Worm (Caenorhabditis elegans): Measurements from ENCODE around the gene gem-4.

The gem-4 gene

ce11 chrIV:11759852-11760251, 14.4 kb downstream of the gem-4 start:
- TF ChIP-seq ceh-90 (tag; optimal IDR thresholded peaks at IDR 0.05) (no peak), ceh-88 (GFP tag; IDR thresholded peaks at IDR 0.05) (no peak), nhr-20 (tag; optimal IDR thresholded peaks at IDR 0.05) (no peak), pax-3 (tag; optimal IDR thresholded peaks at IDR 0.05) (peak; percentile 27), zip-4 (GFP tag; optimal IDR thresholded peaks at IDR 0.05) (no peak), egl-13 (tag; optimal IDR thresholded peaks at IDR 0.05) (peak; percentile 59), Y116A8C.19 (tag; optimal IDR thresholded peaks at IDR 0.05; ENCODE audit: borderline replicate concordance) (no peak), unc-86 (tag; optimal IDR thresholded peaks at IDR 0.05) (peak; percentile 42), elt-3 (tag; optimal IDR thresholded peaks at IDR 0.05) (no peak), egl-27 (tag; optimal IDR thresholded peaks at IDR 0.05) (no peak), lin-14 (GFP tag; optimal IDR thresholded peaks at IDR 0.05) (peak; percentile 47), unc-130 (tag; optimal IDR thresholded peaks at IDR 0.05) (no peak), fos-1 (tag; optimal IDR thresholded peaks at IDR 0.05) (no peak), ztf-4 (tag; optimal IDR thresholded peaks at IDR 0.05) (peak; percentile 3), tbx-2 (tag; optimal IDR thresholded peaks at IDR 0.05) (peak; percentile 4), fkh-8 (tag; optimal IDR thresholded peaks at IDR 0.05) (peak; percentile 63), nhr-85 (tag) (no peak), tlp-1 (tag; optimal IDR thresholded peaks at IDR 0.05) (no peak), fkh-4 (tag; optimal IDR thresholded peaks at IDR 0.05; ENCODE audit: borderline replicate concordance) (no peak), jun-1 (tag; optimal IDR thresholded peaks at IDR 0.05) (no peak), sptf-1 (tag; optimal IDR thresholded peaks at IDR 0.05) (no peak), vab-15 (tag; optimal IDR thresholded peaks at IDR 0.05) (no peak), ceh-8 (GFP tag; optimal IDR thresholded peaks at IDR 0.05) (no peak), lir-3 (tag; optimal IDR thresholded peaks at IDR 0.05; ENCODE audit: poor library complexity) (no peak), pqm-1 (tag; optimal IDR thresholded peaks at IDR 0.05) (no peak), nhr-47 (tag; optimal IDR thresholded peaks at IDR 0.05) (peak; percentile 74), lsy-2 (tag; optimal IDR thresholded peaks at IDR 0.05) (peak in 1 of 2 experiments; percentile 13), nhr-76 (tag; optimal IDR thresholded peaks at IDR 0.05) (no peak), ceh-63 (GFP tag; optimal IDR thresholded peaks at IDR 0.05) (no peak), snu-23 (GFP tag; optimal IDR thresholded peaks at IDR 0.05) (no peak), nhr-71 (tag; optimal IDR thresholded peaks at IDR 0.05) (peak; percentile 72), C34B4.2 (tag; optimal IDR thresholded peaks at IDR 0.05) (no peak), nhr-90 (tag; optimal IDR thresholded peaks at IDR 0.05; ENCODE audit: poor library complexity) (no peak), irx-1 (tag; optimal IDR thresholded peaks at IDR 0.05) (no peak), grh-1 (GFP tag; IDR thresholded peaks at IDR 0.05) (no peak), C16A3.4 (tag; optimal IDR thresholded peaks at IDR 0.05) (no peak), dsc-1 (tag; optimal IDR thresholded peaks at IDR 0.05) (peak; percentile 75), alr-1 (tag; optimal IDR thresholded peaks at IDR 0.05; ENCODE audit: borderline replicate concordance) (no peak), nhr-84 (tag; optimal IDR thresholded peaks at IDR 0.05) (no peak), lin-15B (tag; optimal IDR thresholded peaks at IDR 0.05) (no peak)

- TF ChIP-seq nhr-20 (tag; optimal IDR thresholded peaks at IDR 0.05): no peak
- peak; percentile 7 for TF ChIP-seq swsn-7 (tag; optimal IDR thresholded peaks at IDR 0.05)
- peak; percentile 41 for TF ChIP-seq nhr-71 (tag; optimal IDR thresholded peaks at IDR 0.05)
- TF ChIP-seq efl-1 (optimal IDR thresholded peaks at IDR 0.05): peak in 1 of 2 experiments; percentile 23
- TF ChIP-seq efl-1 (GFP tag; optimal IDR thresholded peaks at IDR 0.05 in 1 of 2): peak in 1 of 2 experiments; percentile 90
- no peak for TF ChIP-seq isw-1 (GFP tag; IDR thresholded peaks at IDR 0.05)
- TF ChIP-seq lin-14 (GFP tag; optimal IDR thresholded peaks at IDR 0.05): peak; percentile 56
- peak in 1 of 2 experiments; percentile 38 for TF ChIP-seq lsy-2 (tag; optimal IDR thresholded peaks at IDR 0.05)
- no peak for TF ChIP-seq pax-3 (tag; optimal IDR thresholded peaks at IDR 0.05)
- peak; percentile 2 for TF ChIP-seq rnt-1 (tag; optimal IDR thresholded peaks at IDR 0.05)
- TF ChIP-seq elt-2 (tag; optimal IDR thresholded peaks at IDR 0.05): peak; percentile 77
- TF ChIP-seq tbx-2 (tag; optimal IDR thresholded peaks at IDR 0.05): peak; percentile 7
- TF ChIP-seq mef-2 (tag; optimal IDR thresholded peaks at IDR 0.05): no peak
- TF ChIP-seq nhr-47 (tag; optimal IDR thresholded peaks at IDR 0.05): peak; percentile 38
- no peak for TF ChIP-seq tlp-1 (tag; optimal IDR thresholded peaks at IDR 0.05)
- TF ChIP-seq nhr-90 (tag; optimal IDR thresholded peaks at IDR 0.05; ENCODE audit: poor library complexity): no peak
- no peak for TF ChIP-seq vab-15 (tag; optimal IDR thresholded peaks at IDR 0.05)
- peak; percentile 4 for TF ChIP-seq snu-23 (GFP tag; optimal IDR thresholded peaks at IDR 0.05)
- no peak for TF ChIP-seq ztf-4 (tag; optimal IDR thresholded peaks at IDR 0.05)
- TF ChIP-seq dsc-1 (tag; optimal IDR thresholded peaks at IDR 0.05): peak; percentile 21
Measured at ce11 chrIV:11760700-11761459, 15.4 kb downstream of the gem-4 start, which contains the start of gene T12A7.2. TSS of gene T12A7.2 (minus strand) at chrIV:11761111.

Data from whole organism, L1 larva.